Fruit fly (Drosophila melanogaster) whole organism, embryonic: ENCODE measurements around the gene CG10802.
A peak's percentile ranks its signal among the peaks of the same experiment; 100 is the strongest.

Experiments used
- C15 ChIP-seq: fragments of 200-800 bp; sonication (Bioruptor generic); IDR thresholded peaks from 3 replicates; pipeline ENCODE4 v1.3.6; 2022; ENCODE audit warnings: missing biosample characterization, missing genetic modification characterization
- CG11560 ChIP-seq: fragments of 200-800 bp; sonication (Bioruptor generic); IDR thresholded peaks from 3 replicates; pipeline ENCODE4 v1.3.6; 2022; ENCODE audit warnings: missing biosample characterization, missing genetic modification characterization
- CG34224 ChIP-seq: fragments of 200-800 bp; sonication (Bioruptor generic); IDR thresholded peaks from 3 replicates; pipeline ENCODE4 v1.3.6; 2022; ENCODE audit warnings: missing biosample characterization, missing genetic modification characterization; ENCODE audit not compliant: partially characterized antibody
- CG5180 ChIP-seq: fragments of 200-800 bp; sonication (Bioruptor generic); optimal IDR thresholded peaks from 3 replicates; lab custom pipeline; 2017; ENCODE audit warnings: missing biosample characterization, missing genetic modification characterization, mild to moderate bottlenecking, moderate library complexity, missing genetic modification reagents
- CG7271 ChIP-seq: fragments of 200-800 bp; sonication (Bioruptor generic); optimal IDR thresholded peaks from 2 replicates; lab custom pipeline; 2018; ENCODE audit warnings: missing biosample characterization, mild to moderate bottlenecking, missing genetic modification characterization, moderate library complexity
- CG7357 ChIP-seq: fragments of 200-800 bp; sonication (Bioruptor generic); IDR thresholded peaks from 3 replicates; pipeline ENCODE4 v1.3.6; 2022; ENCODE audit warnings: missing biosample characterization, missing genetic modification characterization
- CG8359 ChIP-seq: fragments of 200-800 bp; sonication (Bioruptor generic); optimal IDR thresholded peaks from 2 replicates; lab custom pipeline; 2017; ENCODE audit warnings: missing biosample characterization, mild to moderate bottlenecking, missing genetic modification characterization, borderline replicate concordance
- CTCF ChIP-seq: fragments of 200-800 bp; sonication (Bioruptor generic); optimal IDR thresholded peaks from 2 replicates; lab custom pipeline; 2017; ENCODE audit warnings: missing biosample characterization, mild to moderate bottlenecking, missing genetic modification characterization, moderate library complexity
- CkIIα-i1 ChIP-seq: fragments of 200-800 bp; sonication (Bioruptor generic); IDR thresholded peaks from 2 replicates; pipeline ENCODE4 v1.3.6; 2022; ENCODE audit warnings: missing biosample characterization, missing genetic modification characterization
- Deaf1 ChIP-seq: fragments of 200-800 bp; optimal IDR thresholded peaks from 3 replicates; lab custom pipeline; 2019; ENCODE audit warnings: missing biosample characterization, mild to moderate bottlenecking, missing genetic modification characterization, moderate library complexity
- H2.0 ChIP-seq: fragments of 200-800 bp; sonication (Bioruptor generic); IDR thresholded peaks from 2 replicates; pipeline ENCODE4 v1.3.6; 2022; ENCODE audit warnings: missing biosample characterization, missing genetic modification characterization
- Max ChIP-seq: fragments of 200-800 bp; sonication (Bioruptor generic); optimal IDR thresholded peaks from 2 replicates; lab custom pipeline; 2016; ENCODE audit warnings: missing biosample characterization, mild to moderate bottlenecking, missing genetic modification characterization
- Nf-YB ChIP-seq: fragments of 200-800 bp; sonication (Bioruptor generic); optimal IDR thresholded peaks from 3 replicates; lab custom pipeline; 2019; ENCODE audit warnings: missing biosample characterization, mild to moderate bottlenecking, missing genetic modification characterization, moderate library complexity
- Nf-YC ChIP-seq: fragments of 200-800 bp; optimal IDR thresholded peaks from 3 replicates; lab custom pipeline; 2019; ENCODE audit warnings: missing biosample characterization, mild to moderate bottlenecking, missing genetic modification characterization, moderate library complexity
- Optix ChIP-seq: fragments of 200-800 bp; sonication (Bioruptor generic); IDR thresholded peaks from 3 replicates; pipeline ENCODE4 v1.3.6; 2022; ENCODE audit warnings: missing biosample characterization, missing genetic modification characterization
- abd-A ChIP-seq: fragments of 200-800 bp; sonication (Bioruptor generic); optimal IDR thresholded peaks from 3 replicates; lab custom pipeline; 2019; ENCODE audit warnings: missing biosample characterization, mild to moderate bottlenecking, missing genetic modification characterization, moderate library complexity
- cato ChIP-seq: fragments of 200-800 bp; sonication (Bioruptor generic); optimal IDR thresholded peaks from 2 replicates; lab custom pipeline; 2016; ENCODE audit warnings: missing biosample characterization, missing genetic modification characterization, borderline replicate concordance
- chinmo ChIP-seq: fragments of 200-800 bp; sonication (Bioruptor generic); IDR thresholded peaks from 4 replicates; pipeline ENCODE4 v1.3.6; 2022; ENCODE audit warnings: missing biosample characterization, missing genetic modification characterization; ENCODE audit not compliant: partially characterized antibody
- chm ChIP-seq: fragments of 200-800 bp; sonication (Bioruptor generic); IDR thresholded peaks from 2 replicates; pipeline ENCODE4 v1.3.6; 2022; ENCODE audit warnings: missing biosample characterization, missing genetic modification characterization
- crol ChIP-seq: fragments of 200-800 bp; sonication (Bioruptor generic); IDR thresholded peaks from 2 replicates; pipeline ENCODE4 v1.3.6; 2022; ENCODE audit warnings: missing biosample characterization, missing genetic modification characterization
- da ChIP-seq: fragments of 200-800 bp; sonication (Bioruptor generic); optimal IDR thresholded peaks from 2 replicates; lab custom pipeline; 2016; ENCODE audit warnings: missing biosample characterization, missing genetic modification characterization
- dysf ChIP-seq: fragments of 200-800 bp; sonication (Bioruptor generic); IDR thresholded peaks from 3 replicates; pipeline ENCODE4 v1.3.6; 2022; ENCODE audit warnings: missing biosample characterization, missing genetic modification characterization
- ewg ChIP-seq: fragments of 200-800 bp; sonication (Bioruptor generic); optimal IDR thresholded peaks from 3 replicates; lab custom pipeline; 2017; ENCODE audit warnings: mild to moderate bottlenecking, missing biosample characterization, missing genetic modification reagents, missing genetic modification characterization
- gem ChIP-seq: fragments of 200-800 bp; sonication (Bioruptor generic); optimal IDR thresholded peaks from 2 replicates; lab custom pipeline; 2019; ENCODE audit warnings: missing biosample characterization, mild to moderate bottlenecking, missing genetic modification characterization, moderate library complexity
- nerfin-1 ChIP-seq: fragments of 200-800 bp; sonication (Bioruptor generic); optimal IDR thresholded peaks from 3 replicates; lab custom pipeline; 2019; ENCODE audit warnings: missing biosample characterization, mild to moderate bottlenecking, missing genetic modification characterization, moderate library complexity
- odd ChIP-seq: fragments of 200-800 bp; sonication (Bioruptor generic); optimal IDR thresholded peaks from 2 replicates; lab custom pipeline; 2017; ENCODE audit warnings: missing biosample characterization, mild to moderate bottlenecking, missing genetic modification characterization
- pho ChIP-seq: fragments of 200-800 bp; sonication (Bioruptor generic); optimal IDR thresholded peaks from 2 replicates; lab custom pipeline; 2016; ENCODE audit warnings: missing biosample characterization, missing genetic modification characterization
- rib ChIP-seq: fragments of 200-800 bp; sonication (Bioruptor generic); IDR thresholded peaks from 2 replicates; pipeline ENCODE4 v1.3.6; 2022; ENCODE audit warnings: missing biosample characterization, missing genetic modification characterization
- sens ChIP-seq: fragments of 200-800 bp; sonication (Bioruptor generic); peaks from one replicate; lab custom pipeline; 2016; ENCODE audit warnings: missing biosample characterization, missing genetic modification characterization

The CG10802 gene

dm6 chrX:3504251-3504650 lies 21.5 kb downstream of the CG10802 start (continued):
- 0 out of 2 replicates have a peak, but pooled peaks have one; percentile 35 for TF ChIP-seq chm (GFP tag; lab: Robert Waterston, UW)

dm6 chrX:3504751-3505150 lies 22.0 kb downstream of the CG10802 start, which contains the start of gene Gas8:
Gas8 (minus strand) TSS chrX:3504851.
- no peak for TF ChIP-seq da
- TF ChIP-seq gem, result no peak

- TF ChIP-seq rib (no peak), CG34224 (GFP tag; lab: Robert Waterston, UW) (no peak), H2.0 (GFP tag; lab: Robert Waterston, UW) (no peak), CG7271 (no peak), C15 (no peak), CTCF (GFP tag; lab: Kevin White, UChicago) (no peak), Optix (GFP tag; lab: Robert Waterston, UW) (no peak), CG7357 (GFP tag; lab: Robert Waterston, UW) (no peak), cato (GFP tag; lab: Kevin White, UChicago) (no peak), pho (GFP tag; lab: Kevin White, UChicago) (no peak), CG11560 (no peak), Nf-YC (tag; lab: Kevin White, UChicago) (no peak)
Measured at dm6 chrX:3514016-3514415, 31.3 kb downstream of the CG10802 start, which contains the start of gene CG13021. CG13021 (plus strand) TSS chrX:3514316.

- peak; percentile 55 for TF ChIP-seq abd-A (tag; lab: Kevin White, UChicago)
- peak; percentile 69 for TF ChIP-seq nerfin-1
- peak; percentile 89 for TF ChIP-seq CG5180 (GFP tag; lab: Kevin White, UChicago)
- peak; percentile 67 for TF ChIP-seq crol
- 0 out of 4 replicates have a peak, but pooled peaks have one; percentile 22 for TF ChIP-seq chinmo (GFP tag; lab: Robert Waterston, UW)
- TF ChIP-seq Deaf1 (tag; lab: Kevin White, UChicago), result peak; percentile 98
- peak; percentile 94 for TF ChIP-seq ewg
- peak; percentile 15 for TF ChIP-seq sens
- no peak for TF ChIP-seq CkIIα-i1 (GFP tag; lab: Robert Waterston, UW)
- TF ChIP-seq Nf-YC (tag; lab: Kevin White, UChicago), result peak; percentile 95
- no peak for TF ChIP-seq CG8359 (GFP tag; lab: Kevin White, UChicago)
- peak; percentile 76 for TF ChIP-seq Max
- TF ChIP-seq odd (GFP tag; lab: Kevin White, UChicago), result no peak
- TF ChIP-seq dysf (GFP tag; lab: Robert Waterston, UW), result no peak
- peak; percentile 82 for TF ChIP-seq Nf-YB (GFP tag; lab: Kevin White, UChicago)
Measured at dm6 chrX:3530696-3531095, 47.9 kb downstream of the CG10802 start.
